Fruit fly (Drosophila melanogaster): Measurements from ENCODE around the gene CG10340.

dm6 chr3R:16608920-16609319 lies 5.3 kb downstream of the CG10340 start, which contains the start of gene NPF:
- TF ChIP-seq CG14655 (GFP tag; optimal IDR thresholded peaks at IDR 0.05) (no peak), CG9948 (tag; optimal IDR thresholded peaks at IDR 0.05) (no peak), EcR (GFP tag; optimal IDR thresholded peaks at IDR 0.05) (no peak), CG10348 (GFP tag; IDR thresholded peaks at IDR 0.05) (no peak), CG8301 (tag; optimal IDR thresholded peaks at IDR 0.05) (no peak), CG34367 (tag; optimal IDR thresholded peaks at IDR 0.05) (no peak), gl (tag; optimal IDR thresholded peaks at IDR 0.05) (no peak), fd96Ca (GFP tag; IDR thresholded peaks at IDR 0.05) (no peak), CG32121 (GFP tag; IDR thresholded peaks at IDR 0.05) (no peak)
